Fruit fly (Drosophila melanogaster): ENCODE data around the gene CapaR.

The CapaR gene

DNA sequence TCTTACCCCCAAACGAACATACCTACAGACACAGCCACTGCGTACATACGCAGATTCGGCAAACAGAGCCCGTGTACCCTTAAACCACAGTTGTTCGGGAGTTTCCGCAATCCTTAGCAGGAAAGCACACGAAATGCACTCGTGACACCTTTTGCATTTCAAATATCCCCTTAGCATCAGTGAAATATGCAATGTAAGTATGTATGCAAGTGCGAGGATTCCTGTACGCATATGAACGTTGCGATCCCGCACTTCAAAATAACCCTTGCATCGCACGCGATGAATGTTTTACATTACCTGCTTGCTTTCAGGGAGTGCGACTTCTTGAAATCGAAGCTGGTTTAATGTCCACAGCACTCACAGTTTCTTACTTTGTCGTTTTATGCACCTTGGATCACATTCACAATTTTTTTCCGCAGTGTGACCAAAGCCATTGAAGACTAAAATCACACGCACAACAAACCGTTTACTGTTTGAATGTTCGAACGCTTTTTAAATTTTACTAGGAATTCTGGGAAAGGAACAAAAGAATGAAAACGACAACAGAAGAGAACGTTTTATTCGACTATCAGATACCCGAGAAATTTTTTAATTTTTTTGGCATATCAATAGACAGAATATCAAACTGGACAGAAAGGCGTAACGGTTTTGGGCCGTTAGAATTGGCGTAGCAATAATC lies 28.6 kb downstream of the CapaR start, which contains the start of gene Mkrn1 (continued):
- TF ChIP-seq Lhr (GFP tag; optimal IDR thresholded peaks at IDR 0.05) (peak; percentile 70), Fer1 (GFP tag; optimal IDR thresholded peaks at IDR 0.05) (no peak), CG42726 (GFP tag; IDR thresholded peaks at IDR 0.05; ENCODE audit: partially characterized antibody) (peak; percentile 51; the same call in 1 of the 2 replicates), CG17612 (GFP tag; IDR thresholded peaks at IDR 0.05) (no peak), pb (GFP tag; optimal IDR thresholded peaks at IDR 0.05) (no peak), sisA (GFP tag; IDR thresholded peaks at IDR 0.05) (no peak), Camta (GFP tag; optimal IDR thresholded peaks at IDR 0.05) (no peak), sna (GFP tag; IDR thresholded peaks at IDR 0.05; ENCODE audit: partially characterized antibody) (peak; percentile 69), CG11695 (GFP tag; IDR thresholded peaks at IDR 0.05) (no peak), Sry-β (GFP tag; optimal IDR thresholded peaks at IDR 0.05) (no peak), CG10274 (GFP tag; optimal IDR thresholded peaks at IDR 0.05) (no peak), Dll (GFP tag; IDR thresholded peaks at IDR 0.05; ENCODE audit: partially characterized antibody) (peak; percentile 63; the same call in 3 of the 4 replicates), CG10267 (tag; optimal IDR thresholded peaks at IDR 0.05) (peak; percentile 47), Dip2 (GFP tag; IDR thresholded peaks at IDR 0.05) (no peak), CG2202 (tag; optimal IDR thresholded peaks at IDR 0.05) (no peak), CG4424 (GFP tag; optimal IDR thresholded peaks at IDR 0.05) (no peak), lilli (GFP tag; optimal IDR thresholded peaks at IDR 0.05) (no peak), Pdp1 (GFP tag; optimal IDR thresholded peaks at IDR 0.05) (peak in 1 of 2 experiments; percentile 21), Sox102F (GFP tag; optimal IDR thresholded peaks at IDR 0.05) (no peak), CG7839 (tag; optimal IDR thresholded peaks at IDR 0.05) (no peak), toy (GFP tag; IDR thresholded peaks at IDR 0.05) (no peak), CG10654 (GFP tag; optimal IDR thresholded peaks at IDR 0.05) (no peak), YL-1 (GFP tag; optimal IDR thresholded peaks at IDR 0.05) (peak; percentile 60), CG8944 (GFP tag; optimal IDR thresholded peaks at IDR 0.05) (no peak), B-H1 (GFP tag; IDR thresholded peaks at IDR 0.05) (no peak), Oaz (GFP tag; IDR thresholded peaks at IDR 0.05) (no peak), nau (GFP tag; optimal IDR thresholded peaks at IDR 0.05) (no peak), Rfx (GFP tag; IDR thresholded peaks at IDR 0.05) (no peak), kni (GFP tag; optimal IDR thresholded peaks at IDR 0.05) (no peak), CG7963 (GFP tag; IDR thresholded peaks at IDR 0.05; ENCODE audit: partially characterized antibody) (peak; percentile 90), wor (GFP tag; IDR thresholded peaks at IDR 0.05) (no peak), usp (GFP tag; optimal IDR thresholded peaks at IDR 0.05) (no peak), Lpt (GFP tag; optimal IDR thresholded peaks at IDR 0.05) (no peak), Ssrp (tag; optimal IDR thresholded peaks at IDR 0.05) (no peak), CG8388 (GFP tag; optimal IDR thresholded peaks at IDR 0.05) (no peak), fru (optimal IDR thresholded peaks at IDR 0.05) (no peak), hbn (GFP tag; IDR thresholded peaks at IDR 0.05; ENCODE audit: partially characterized antibody) (0 out of 2 replicates have a peak, but pooled peaks have one; percentile 22), D (optimal IDR thresholded peaks at IDR 0.05) (peak; percentile 67), D (GFP tag; optimal IDR thresholded peaks at IDR 0.05) (no peak), maf-S (GFP tag; optimal IDR thresholded peaks at IDR 0.05) (no peak), Opbp (GFP tag; IDR thresholded peaks at IDR 0.05; ENCODE audit: partially characterized antibody) (peak; percentile 79), CkIIα-i1 (GFP tag; IDR thresholded peaks at IDR 0.05) (no peak), Bgb (GFP tag; IDR thresholded peaks at IDR 0.05; ENCODE audit: partially characterized antibody) (peak; percentile 84), ken (GFP tag; IDR thresholded peaks at IDR 0.05) (no peak), CG12744 (GFP tag; optimal IDR thresholded peaks at IDR 0.05) (no peak), Lim3 (GFP tag; IDR thresholded peaks at IDR 0.05) (no peak), CG14014 (GFP tag; IDR thresholded peaks at IDR 0.05) (no peak), br (optimal IDR thresholded peaks at IDR 0.05) (no peak), Dfd (GFP tag; optimal IDR thresholded peaks at IDR 0.05) (no peak), CG10147 (GFP tag; optimal IDR thresholded peaks at IDR 0.05) (no peak)

All from whole organism, embryonic.